Worm (Caenorhabditis elegans) whole organism, early embryonic: ENCODE data around the gene T05G5.5.

ENCODE experiments used
- ama-1 ChIP-seq: fragments of 150-350 bp; optimal IDR thresholded peaks from 2 replicates; lab custom pipeline; 2014
- hmg-4 ChIP-seq: fragments of 200-800 bp; sonication (Bioruptor generic); optimal IDR thresholded peaks from 2 replicates; lab custom pipeline; 2018; ENCODE audit warnings: mild to moderate bottlenecking, missing genetic modification characterization, missing compliant biosample characterization
- hnd-1 ChIP-seq: sonication (generic microtip); optimal IDR thresholded peaks from 2 replicates; lab custom pipeline; 2016; ENCODE audit warnings: missing genetic modification characterization, missing compliant biosample characterization
- scrt-1 ChIP-seq: fragments of 200-800 bp; sonication (Bioruptor generic); IDR thresholded peaks from 2 replicates; pipeline ENCODE4 v1.3.6; 2022; ENCODE audit warnings: missing genetic modification characterization, missing compliant biosample characterization
- sea-1 ChIP-seq: fragments of 200-800 bp; sonication (Bioruptor generic); conservative IDR thresholded peaks from 2 replicates; pipeline ENCODE4 v1.3.6; 2022; ENCODE audit warnings: missing genetic modification characterization, missing compliant biosample characterization

DNA sequence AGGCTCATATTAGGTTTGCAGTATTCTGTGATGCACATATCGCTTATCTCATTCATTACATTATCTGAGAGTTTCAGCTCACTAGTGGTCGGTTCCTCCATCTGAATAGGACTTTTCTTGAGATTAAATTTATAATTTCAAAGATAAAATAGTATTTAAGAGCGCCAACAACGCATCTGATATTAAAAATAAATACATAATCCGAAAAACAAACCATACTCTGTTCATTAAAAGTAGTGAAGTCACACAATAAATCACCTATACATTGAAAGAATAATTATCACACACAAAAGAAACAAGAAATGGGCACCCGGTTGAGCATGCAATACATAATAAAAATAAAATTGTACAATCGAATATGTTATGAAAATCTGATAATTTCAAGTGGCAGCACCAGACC is 6.2 kb upstream of the T05G5.5 start, which contains the start of gene vps-53:
- no peak for TF ChIP-seq ama-1
- no peak for TF ChIP-seq scrt-1 (GFP tag; lab: Robert Waterston, UW)
- no peak for TF ChIP-seq sea-1 (GFP tag; lab: Robert Waterston, UW)
- TF ChIP-seq hmg-4 (GFP tag; lab: Kevin White, UChicago), result no peak
- no peak for TF ChIP-seq hnd-1
